Fruit fly (Drosophila melanogaster) whole organism, embryonic: ENCODE results near the gene CG15425.

Source experiments
- Ada2b ChIP-seq: fragments of 200-800 bp; sonication (Bioruptor generic); IDR thresholded peaks from 2 replicates; pipeline ENCODE4 v1.3.6; 2022; ENCODE audit warnings: missing biosample characterization, missing genetic modification characterization
- Asciz ChIP-seq: fragments of 200-800 bp; sonication (Bioruptor generic); optimal IDR thresholded peaks from 2 replicates; lab custom pipeline; 2017; ENCODE audit warnings: missing biosample characterization, mild to moderate bottlenecking, missing genetic modification characterization, missing genetic modification reagents
- CG10979 ChIP-seq: fragments of 200-800 bp; sonication (Bioruptor generic); optimal IDR thresholded peaks from 2 replicates; lab custom pipeline; 2018; ENCODE audit warnings: missing biosample characterization, mild to moderate bottlenecking, missing genetic modification characterization, moderate library complexity
- CG11560 ChIP-seq: fragments of 200-800 bp; sonication (Bioruptor generic); IDR thresholded peaks from 3 replicates; pipeline ENCODE4 v1.3.6; 2022; ENCODE audit warnings: missing biosample characterization, missing genetic modification characterization
- CG11696 ChIP-seq: fragments of 200-800 bp; sonication (Bioruptor generic); IDR thresholded peaks from 2 replicates; pipeline ENCODE4 v1.3.6; 2022; ENCODE audit warnings: missing biosample characterization, missing genetic modification characterization
- CG13424 ChIP-seq: fragments of 200-800 bp; sonication (Bioruptor generic); optimal IDR thresholded peaks from 2 replicates; lab custom pipeline; 2019; ENCODE audit warnings: missing biosample characterization, mild to moderate bottlenecking, missing genetic modification characterization, moderate library complexity
- CG13894 ChIP-seq: fragments of 200-800 bp; sonication (Bioruptor generic); optimal IDR thresholded peaks from 3 replicates; lab custom pipeline; 2018; ENCODE audit warnings: missing biosample characterization, mild to moderate bottlenecking, missing genetic modification characterization, moderate library complexity
- CG1602 ChIP-seq: fragments of 200-800 bp; sonication (Bioruptor generic); optimal IDR thresholded peaks from 3 replicates; lab custom pipeline; 2016; ENCODE audit warnings: missing biosample characterization, missing genetic modification characterization
- CG16779 ChIP-seq: fragments of 200-800 bp; sonication (Bioruptor generic); IDR thresholded peaks from 2 replicates; pipeline ENCODE4 v1.3.6; 2022; ENCODE audit warnings: missing biosample characterization, missing genetic modification characterization
- CG17612 ChIP-seq: fragments of 200-800 bp; sonication (Bioruptor generic); IDR thresholded peaks from 2 replicates; pipeline ENCODE4 v1.3.6; 2022; ENCODE audit warnings: missing biosample characterization, missing genetic modification characterization
- CG17829 ChIP-seq: fragments of 200-800 bp; optimal IDR thresholded peaks from 2 replicates; lab custom pipeline; 2019; ENCODE audit warnings: missing biosample characterization, mild to moderate bottlenecking, missing genetic modification characterization, moderate library complexity
- CG2116 ChIP-seq: fragments of 200-800 bp; sonication (Bioruptor generic); optimal IDR thresholded peaks from 3 replicates; lab custom pipeline; 2018; ENCODE audit warnings: missing biosample characterization, mild to moderate bottlenecking, missing genetic modification characterization
- CG2120 ChIP-seq: fragments of 200-800 bp; sonication (Bioruptor generic); optimal IDR thresholded peaks from 3 replicates; lab custom pipeline; 2016; ENCODE audit warnings: missing biosample characterization, missing genetic modification characterization
- CG2712 ChIP-seq: fragments of 200-800 bp; optimal IDR thresholded peaks from 3 replicates; lab custom pipeline; 2019; ENCODE audit warnings: missing biosample characterization, mild to moderate bottlenecking, missing genetic modification characterization, moderate library complexity
- CG2875 ChIP-seq: fragments of 200-800 bp; sonication (Bioruptor generic); optimal IDR thresholded peaks from 2 replicates; lab custom pipeline; 2017; ENCODE audit warnings: missing biosample characterization, mild to moderate bottlenecking, missing genetic modification characterization, missing genetic modification reagents
- CG30403 ChIP-seq: fragments of 200-800 bp; sonication (Bioruptor generic); optimal IDR thresholded peaks from 3 replicates; lab custom pipeline; 2016; ENCODE audit warnings: missing biosample characterization, missing genetic modification characterization
- CG3281 ChIP-seq: fragments of 200-800 bp; sonication (Bioruptor generic); optimal IDR thresholded peaks from 3 replicates; lab custom pipeline; 2017; ENCODE audit warnings: missing biosample characterization, mild to moderate bottlenecking, missing genetic modification characterization
- CG3838 ChIP-seq: fragments of 200-800 bp; sonication (Bioruptor generic); optimal IDR thresholded peaks from 3 replicates; lab custom pipeline; 2016; ENCODE audit warnings: missing biosample characterization, missing genetic modification characterization
- CG9817 ChIP-seq: fragments of 200-800 bp; sonication (Bioruptor generic); optimal IDR thresholded peaks from 2 replicates; lab custom pipeline; 2018; ENCODE audit warnings: missing biosample characterization, mild to moderate bottlenecking, missing genetic modification characterization, moderate library complexity
- CG9932 ChIP-seq: fragments of 200-800 bp; sonication (Bioruptor generic); IDR thresholded peaks from 2 replicates; pipeline ENCODE4 v1.3.6; 2022; ENCODE audit warnings: missing biosample characterization, missing genetic modification characterization
- CHES-1-like ChIP-seq: fragments of 200-800 bp; sonication (Bioruptor generic); optimal IDR thresholded peaks from 2 replicates; lab custom pipeline; 2016; ENCODE audit warnings: missing biosample characterization, missing genetic modification characterization
- Camta ChIP-seq: fragments of 200-800 bp; sonication (Bioruptor generic); optimal IDR thresholded peaks from 2 replicates; lab custom pipeline; 2016; ENCODE audit warnings: missing biosample characterization, missing genetic modification characterization
- Dek ChIP-seq: fragments of 200-800 bp; sonication (Bioruptor generic); optimal IDR thresholded peaks from 3 replicates; lab custom pipeline; 2019; ENCODE audit warnings: missing biosample characterization, mild to moderate bottlenecking, missing genetic modification characterization, moderate library complexity
- Dll ChIP-seq: fragments of 200-800 bp; sonication (Bioruptor generic); IDR thresholded peaks from 4 replicates; pipeline ENCODE4 v1.3.6; 2022; ENCODE audit warnings: missing biosample characterization, missing genetic modification characterization; ENCODE audit not compliant: partially characterized antibody
- E2f1 ChIP-seq: fragments of 200-800 bp; sonication (Bioruptor generic); IDR thresholded peaks from 2 replicates; pipeline ENCODE4 v1.3.6; 2022; ENCODE audit warnings: missing biosample characterization, missing genetic modification characterization
- HLH4C ChIP-seq: fragments of 200-800 bp; sonication (Bioruptor generic); IDR thresholded peaks from 3 replicates; pipeline ENCODE4 v1.3.6; 2022; ENCODE audit warnings: missing biosample characterization, missing genetic modification characterization; ENCODE audit not compliant: partially characterized antibody
- Hr3 ChIP-seq: fragments of 200-800 bp; sonication (Bioruptor generic); optimal IDR thresholded peaks from 3 replicates; lab custom pipeline; 2016; ENCODE audit warnings: missing biosample characterization, missing genetic modification characterization
- Myb ChIP-seq: fragments of 200-800 bp; sonication (Bioruptor generic); optimal IDR thresholded peaks from 2 replicates; lab custom pipeline; 2016; ENCODE audit warnings: missing biosample characterization, missing genetic modification characterization
- Neu2 ChIP-seq: fragments of 200-800 bp; sonication (Bioruptor generic); optimal IDR thresholded peaks from 3 replicates; lab custom pipeline; 2016; ENCODE audit warnings: missing biosample characterization, missing genetic modification characterization, borderline replicate concordance
- Nf-YB ChIP-seq: fragments of 200-800 bp; sonication (Bioruptor generic); optimal IDR thresholded peaks from 3 replicates; lab custom pipeline; 2019; ENCODE audit warnings: missing biosample characterization, mild to moderate bottlenecking, missing genetic modification characterization, moderate library complexity
- Opbp ChIP-seq: fragments of 200-800 bp; sonication (Bioruptor generic); IDR thresholded peaks from 3 replicates; pipeline ENCODE4 v1.3.6; 2022; ENCODE audit warnings: missing biosample characterization, missing genetic modification characterization; ENCODE audit not compliant: partially characterized antibody
- Pdp1 ChIP-seq, 2 experiments: fragments of 200-800 bp; sonication (Bioruptor generic); optimal IDR thresholded peaks; 3 replicates each; lab custom pipeline; 2016; ENCODE audit warnings: missing biosample characterization in 2 of 2, missing genetic modification characterization in 2 of 2, mild to moderate bottlenecking in 1 of 2, moderate library complexity in 1 of 2
- Ravus ChIP-seq: fragments of 200-800 bp; sonication (Bioruptor generic); IDR thresholded peaks from 2 replicates; pipeline ENCODE4 v1.3.6; 2022; ENCODE audit warnings: missing biosample characterization, missing genetic modification characterization
- Stat92E ChIP-seq, 3 experiments: fragments of >200 bp in 2 of 3; fragments of 200-800 bp in 1 of 3; sonication (Bioruptor generic) in 1 of 3; optimal IDR thresholded peaks; 2 replicates each; lab custom pipeline; 2017 to 2019; ENCODE audit warnings: missing biosample characterization in 3 of 3, missing genetic modification characterization in 3 of 3, mild to moderate bottlenecking in 1 of 3, moderate library complexity in 1 of 3
- cato ChIP-seq: fragments of 200-800 bp; sonication (Bioruptor generic); optimal IDR thresholded peaks from 2 replicates; lab custom pipeline; 2016; ENCODE audit warnings: missing biosample characterization, missing genetic modification characterization, borderline replicate concordance
- dan ChIP-seq: fragments of 200-800 bp; sonication (Bioruptor generic); IDR thresholded peaks from 2 replicates; pipeline ENCODE4 v1.3.6; 2022; ENCODE audit warnings: missing biosample characterization, missing genetic modification characterization
- eyg ChIP-seq: fragments of 200-800 bp; sonication (Bioruptor generic); optimal IDR thresholded peaks from 3 replicates; lab custom pipeline; 2016; ENCODE audit warnings: missing biosample characterization, missing genetic modification characterization
- gcm2 ChIP-seq: fragments of 200-800 bp; sonication (Bioruptor generic); optimal IDR thresholded peaks from 2 replicates; lab custom pipeline; 2016; ENCODE audit warnings: missing biosample characterization, missing genetic modification characterization
- gem ChIP-seq: fragments of 200-800 bp; sonication (Bioruptor generic); optimal IDR thresholded peaks from 2 replicates; lab custom pipeline; 2019; ENCODE audit warnings: missing biosample characterization, mild to moderate bottlenecking, missing genetic modification characterization, moderate library complexity
- hkb ChIP-seq, 2 experiments: fragments of 200-800 bp in 1 of 2; fragments of >200 bp in 1 of 2; sonication (Bioruptor generic) in 1 of 2; IDR thresholded peaks in 1 of 2; optimal IDR thresholded peaks in 1 of 2; 2 replicates each; pipeline versions ENCODE4 v1.3.6 to Lab custom; 2017 to 2022; ENCODE audit warnings: missing biosample characterization in 1 of 2, missing genetic modification characterization in 1 of 2
- ken ChIP-seq: fragments of 200-800 bp; sonication (Bioruptor generic); IDR thresholded peaks from 3 replicates; pipeline ENCODE4 v1.3.6; 2022; ENCODE audit warnings: missing biosample characterization, missing genetic modification characterization
- nerfin-2 ChIP-seq: fragments of 200-800 bp; sonication (Bioruptor generic); IDR thresholded peaks from 2 replicates; pipeline ENCODE4 v1.3.6; 2022; ENCODE audit warnings: missing biosample characterization, missing genetic modification characterization; ENCODE audit not compliant: partially characterized antibody
- onecut ChIP-seq: fragments of 200-800 bp; sonication (Bioruptor generic); IDR thresholded peaks from 2 replicates; pipeline ENCODE4 v1.3.6; 2022; ENCODE audit warnings: missing biosample characterization, missing genetic modification characterization
- scrt ChIP-seq: fragments of 200-800 bp; sonication (Bioruptor generic); optimal IDR thresholded peaks from 2 replicates; lab custom pipeline; 2018; ENCODE audit warnings: missing biosample characterization, mild to moderate bottlenecking, missing genetic modification characterization, moderate library complexity
- slp2 ChIP-seq: fragments of 200-800 bp; sonication (Bioruptor generic); optimal IDR thresholded peaks from 2 replicates; lab custom pipeline; 2016; ENCODE audit warnings: missing biosample characterization, missing genetic modification characterization
- sqz ChIP-seq: fragments of 200-800 bp; sonication (Bioruptor generic); optimal IDR thresholded peaks from 3 replicates; lab custom pipeline; 2018; ENCODE audit warnings: missing biosample characterization, mild to moderate bottlenecking, missing genetic modification characterization
- tna ChIP-seq: fragments of 200-800 bp; sonication (Bioruptor generic); IDR thresholded peaks from 2 replicates; pipeline ENCODE4 v1.3.6; 2022; ENCODE audit warnings: missing biosample characterization, missing genetic modification characterization; ENCODE audit not compliant: partially characterized antibody
- vnd ChIP-seq: fragments of 200-800 bp; sonication (Bioruptor generic); IDR thresholded peaks from 3 replicates; pipeline ENCODE4 v1.3.6; 2022; ENCODE audit warnings: missing biosample characterization, missing genetic modification characterization; ENCODE audit not compliant: partially characterized antibody
- zen2 ChIP-seq: fragments of 200-800 bp; sonication (Bioruptor generic); IDR thresholded peaks from 3 replicates; pipeline ENCODE4 v1.3.6; 2022; ENCODE audit warnings: missing biosample characterization, missing genetic modification characterization; ENCODE audit not compliant: partially characterized antibody

The CG15425 gene

DNA sequence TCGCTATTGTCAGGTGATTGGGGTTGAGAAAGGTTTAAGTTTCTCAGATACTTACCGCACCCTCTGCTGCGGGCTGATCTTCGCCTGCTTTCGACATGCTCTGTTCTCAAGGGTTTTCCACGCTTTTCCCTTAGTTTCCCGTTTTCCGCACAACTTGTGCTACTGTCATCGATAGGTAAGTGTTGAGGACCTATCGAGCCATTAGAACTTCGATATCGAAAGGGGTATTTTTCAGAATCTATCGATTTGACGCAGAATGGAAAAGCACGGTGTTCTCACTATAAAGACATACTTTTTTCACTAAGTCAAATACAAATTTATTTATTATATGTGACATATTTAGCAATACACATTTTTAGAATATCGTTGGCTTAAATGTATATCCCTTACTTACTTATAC, 30.6 kb upstream of the CG15425 start, which contains the start of gene CG3702 (continued):
- no peak for TF ChIP-seq Nf-YB (GFP tag; lab: Kevin White, UChicago)
- peak; percentile 65 for TF ChIP-seq Dll (GFP tag; lab: Robert Waterston, UW)
- TF ChIP-seq E2f1 (GFP tag; lab: Robert Waterston, UW): no peak
- peak; percentile 54 for TF ChIP-seq gem (tag; lab: Kevin White, UChicago)
- TF ChIP-seq CG10979 (tag; lab: Kevin White, UChicago): no peak
- no peak for TF ChIP-seq scrt (GFP tag; lab: Kevin White, UChicago)
- TF ChIP-seq zen2 (GFP tag; lab: Robert Waterston, UW): peak; percentile 56; the same call in 2 of the 3 replicates
- peak; percentile 47 for TF ChIP-seq CG2116 (GFP tag; lab: Kevin White, UChicago)
- no peak for TF ChIP-seq CG13894 (tag; lab: Kevin White, UChicago)
- no peak for TF ChIP-seq CG16779 (GFP tag; lab: Robert Waterston, UW)
- TF ChIP-seq hkb (optimal IDR thresholded peaks at IDR 0.05; lab: Kevin White, UChicago): no peak
- TF ChIP-seq hkb (GFP tag; IDR thresholded peaks at IDR 0.05; lab: Robert Waterston, UW): no peak
- peak; percentile 78 for TF ChIP-seq HLH4C
- 0 out of 2 replicates have a peak, but pooled peaks have one; percentile 9 for TF ChIP-seq onecut (GFP tag; lab: Robert Waterston, UW)
- TF ChIP-seq cato (GFP tag; lab: Kevin White, UChicago): no peak
- no peak for TF ChIP-seq CG3281 (GFP tag; lab: Kevin White, UChicago)
- no peak for TF ChIP-seq CG17829
- no peak for TF ChIP-seq sqz (GFP tag; lab: Kevin White, UChicago)
- peak; percentile 1 for TF ChIP-seq CG9817 (tag; lab: Kevin White, UChicago)
- no peak for TF ChIP-seq CG2875 (GFP tag; lab: Kevin White, UChicago)
- TF ChIP-seq CG11696 (GFP tag; lab: Robert Waterston, UW): no peak
- TF ChIP-seq Ada2b (GFP tag; lab: Robert Waterston, UW): no peak
- no peak for TF ChIP-seq Asciz
- TF ChIP-seq CG17612 (GFP tag; lab: Robert Waterston, UW): no peak
- TF ChIP-seq Dek (tag; lab: Kevin White, UChicago): no peak
- no peak for TF ChIP-seq Myb (GFP tag; lab: Kevin White, UChicago)
- no peak for TF ChIP-seq CG13424 (tag; lab: Kevin White, UChicago)
- no peak for TF ChIP-seq CG3838 (GFP tag; lab: Kevin White, UChicago)
- TF ChIP-seq slp2 (GFP tag; lab: Kevin White, UChicago): no peak
- no peak for TF ChIP-seq dan (GFP tag; lab: Robert Waterston, UW)
- TF ChIP-seq CG11560 (tag; lab: Robert Waterston, UW): peak; percentile 31; the same call in 1 of the 3 replicates
- no peak for TF ChIP-seq Neu2 (GFP tag; lab: Kevin White, UChicago)
- no peak for TF ChIP-seq Hr3 (GFP tag; lab: Kevin White, UChicago)
- peak; percentile 77 for TF ChIP-seq tna (GFP tag; lab: Robert Waterston, UW)
- TF ChIP-seq Pdp1 (GFP tag; optimal IDR thresholded peaks at IDR 0.05; lab: Kevin White, UChicago): peak in 1 of 2 experiments; percentile 10
- no peak for TF ChIP-seq CG1602 (GFP tag; lab: Kevin White, UChicago)
- TF ChIP-seq Ravus (GFP tag; lab: Robert Waterston, UW): no peak
- peak; percentile 75; the same call in 2 of the 3 replicates for TF ChIP-seq Opbp (GFP tag; lab: Robert Waterston, UW)
- peak; percentile 69 for TF ChIP-seq nerfin-2 (GFP tag; lab: Robert Waterston, UW)
- no peak for TF ChIP-seq ken (GFP tag; lab: Robert Waterston, UW)
- TF ChIP-seq CG2120 (GFP tag; lab: Kevin White, UChicago): peak; percentile 37
- TF ChIP-seq Camta (GFP tag; lab: Kevin White, UChicago): no peak
- TF ChIP-seq Stat92E (GFP tag; optimal IDR thresholded peaks at IDR 0.05; lab: Kevin White, UChicago): no peak
- peak; percentile 48; the same call in 2 of the 3 replicates for TF ChIP-seq vnd (GFP tag; lab: Robert Waterston, UW)
- no peak for TF ChIP-seq eyg
- TF ChIP-seq CHES-1-like: no peak
- peak; percentile 37; the same call in 1 of the 2 replicates for TF ChIP-seq CG9932 (GFP tag; lab: Robert Waterston, UW)
- peak; percentile 25 for TF ChIP-seq CG2712
- TF ChIP-seq gcm2 (GFP tag; lab: Kevin White, UChicago): no peak
- TF ChIP-seq CG30403 (GFP tag; lab: Kevin White, UChicago): no peak
